Fruit fly (Drosophila melanogaster) Kc167 (cell line): ENCODE data around the gene Lgr1.

Source experiments
- Myc ChIP-seq: fragments of >200 bp; optimal IDR thresholded peaks from 2 replicates; lab custom pipeline; 2017; ENCODE audit warnings: missing external identifiers
- Sin3A ChIP-seq: fragments of >200 bp; optimal IDR thresholded peaks from 2 replicates; lab custom pipeline; 2018; ENCODE audit warnings: missing external identifiers
- h ChIP-seq: fragments of >200 bp; optimal IDR thresholded peaks from 3 replicates; lab custom pipeline; 2018; ENCODE audit warnings: missing external identifiers
- insv ChIP-seq: fragments of >200 bp; optimal IDR thresholded peaks from 3 replicates; lab custom pipeline; 2018; ENCODE audit warnings: missing external identifiers
- psq ChIP-seq: fragments of >200 bp; optimal IDR thresholded peaks from 2 replicates; lab custom pipeline; 2017; ENCODE audit warnings: missing external identifiers
- ttk ChIP-seq: sonication (Bioruptor generic); optimal IDR thresholded peaks from 2 replicates; lab custom pipeline; 2017; ENCODE audit warnings: missing external identifiers

Gene Lgr1

dm6 chr3R:17709623-17710145, 15.9 kb upstream of the Lgr1 start:
- TF ChIP-seq ttk (lab: Kevin White, UChicago), result no peak
- no peak for TF ChIP-seq psq (lab: Kevin White, UChicago)
- no peak for TF ChIP-seq Sin3A (lab: Kevin White, UChicago)
- no peak for TF ChIP-seq Myc (lab: Kevin White, UChicago)
- TF ChIP-seq h (lab: Kevin White, UChicago), result no peak
- no peak for TF ChIP-seq insv

DNA sequence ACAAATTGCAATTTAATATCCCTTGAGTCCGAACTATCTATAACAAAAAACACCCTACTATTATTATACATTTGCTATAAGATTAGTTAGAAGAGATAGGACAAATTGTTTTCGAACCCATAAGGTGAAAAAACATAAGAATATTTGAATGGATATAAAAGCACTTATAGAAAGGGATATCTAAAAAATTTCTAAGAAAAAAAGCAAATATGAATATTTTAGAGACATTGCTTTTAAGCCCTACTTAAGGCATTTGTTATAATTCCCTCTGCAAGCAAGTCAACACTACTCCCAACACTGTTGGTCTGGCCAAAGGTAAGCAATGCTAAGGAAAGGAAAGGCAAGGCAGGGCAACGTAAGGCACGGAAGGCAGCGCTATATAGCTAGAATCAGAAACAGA, 15.2 kb upstream of the Lgr1 start:
- no peak for TF ChIP-seq Sin3A (lab: Kevin White, UChicago)
- TF ChIP-seq Myc (lab: Kevin White, UChicago), result no peak
- no peak for TF ChIP-seq h (lab: Kevin White, UChicago)
- TF ChIP-seq ttk (lab: Kevin White, UChicago), result no peak
- TF ChIP-seq insv, result no peak
- no peak for TF ChIP-seq psq (lab: Kevin White, UChicago)

dm6 chr3R:17710900-17711645, 14.5 kb upstream of the Lgr1 start:
- no peak for TF ChIP-seq Myc (lab: Kevin White, UChicago)
- no peak for TF ChIP-seq h (lab: Kevin White, UChicago)
- TF ChIP-seq Sin3A (lab: Kevin White, UChicago), result no peak
- TF ChIP-seq ttk (lab: Kevin White, UChicago), result no peak
- no peak for TF ChIP-seq insv
- TF ChIP-seq psq (lab: Kevin White, UChicago), result no peak

DNA sequence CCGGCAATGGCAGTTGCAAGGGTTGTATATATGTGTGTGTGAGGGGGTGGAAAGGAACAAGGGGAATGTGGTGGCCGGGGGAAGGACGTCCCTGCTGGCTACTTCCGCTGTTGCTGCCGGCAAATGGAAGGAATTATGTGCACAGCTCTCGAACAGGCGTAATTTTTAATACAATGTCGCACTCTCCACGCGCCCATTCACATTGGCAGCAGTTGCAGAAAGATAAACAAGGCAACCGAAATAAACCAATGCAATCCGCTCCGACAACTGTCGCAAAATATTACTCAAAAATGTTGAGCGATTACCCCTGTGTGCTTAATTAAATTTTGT, 14.0 kb upstream of the Lgr1 start:
- TF ChIP-seq Myc (lab: Kevin White, UChicago), result no peak
- no peak for TF ChIP-seq Sin3A (lab: Kevin White, UChicago)
- TF ChIP-seq ttk (lab: Kevin White, UChicago), result no peak
- TF ChIP-seq insv, result no peak
- no peak for TF ChIP-seq h (lab: Kevin White, UChicago)
- TF ChIP-seq psq (lab: Kevin White, UChicago), result no peak

dm6 chr3R:17712623-17713521, 12.7 kb upstream of the Lgr1 start:
- TF ChIP-seq Sin3A (lab: Kevin White, UChicago) (no peak), ttk (lab: Kevin White, UChicago) (no peak), Myc (lab: Kevin White, UChicago) (no peak), psq (lab: Kevin White, UChicago) (no peak)

dm6 chr3R:17714370-17714769, 11.2 kb upstream of the Lgr1 start:
- no peak for TF ChIP-seq insv
- no peak for TF ChIP-seq Sin3A (lab: Kevin White, UChicago)
- no peak for TF ChIP-seq h (lab: Kevin White, UChicago)
- no peak for TF ChIP-seq psq (lab: Kevin White, UChicago)
- TF ChIP-seq Myc (lab: Kevin White, UChicago), result no peak
- TF ChIP-seq ttk (lab: Kevin White, UChicago), result no peak

DNA sequence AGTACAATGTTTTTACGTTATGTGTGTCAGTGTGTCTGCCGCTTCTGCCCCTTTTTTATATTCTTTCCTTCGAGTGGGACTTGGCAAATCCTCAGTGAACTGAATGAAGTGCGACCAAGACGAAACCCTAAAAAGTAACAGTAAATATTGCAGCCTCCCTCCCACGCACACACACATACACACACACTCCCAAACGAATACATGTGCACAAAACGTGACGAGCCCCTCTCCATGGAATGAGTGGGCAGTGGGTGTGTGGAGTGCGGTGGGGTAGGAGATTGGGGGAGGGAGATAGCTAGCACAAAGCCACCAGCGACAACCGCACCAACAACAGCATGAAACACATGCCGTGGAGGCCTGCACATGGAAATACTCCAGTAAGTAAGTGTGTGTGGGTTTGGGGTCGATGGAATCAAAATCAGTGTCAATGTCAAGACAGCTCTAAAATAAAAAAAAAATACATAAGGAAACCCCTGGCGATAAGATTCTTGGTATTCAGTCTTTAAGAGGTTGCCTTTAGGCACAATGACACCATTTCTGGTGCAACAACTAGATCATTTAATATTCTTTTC, 10.7 kb upstream of the Lgr1 start:
- TF ChIP-seq Myc (lab: Kevin White, UChicago), result no peak

DNA sequence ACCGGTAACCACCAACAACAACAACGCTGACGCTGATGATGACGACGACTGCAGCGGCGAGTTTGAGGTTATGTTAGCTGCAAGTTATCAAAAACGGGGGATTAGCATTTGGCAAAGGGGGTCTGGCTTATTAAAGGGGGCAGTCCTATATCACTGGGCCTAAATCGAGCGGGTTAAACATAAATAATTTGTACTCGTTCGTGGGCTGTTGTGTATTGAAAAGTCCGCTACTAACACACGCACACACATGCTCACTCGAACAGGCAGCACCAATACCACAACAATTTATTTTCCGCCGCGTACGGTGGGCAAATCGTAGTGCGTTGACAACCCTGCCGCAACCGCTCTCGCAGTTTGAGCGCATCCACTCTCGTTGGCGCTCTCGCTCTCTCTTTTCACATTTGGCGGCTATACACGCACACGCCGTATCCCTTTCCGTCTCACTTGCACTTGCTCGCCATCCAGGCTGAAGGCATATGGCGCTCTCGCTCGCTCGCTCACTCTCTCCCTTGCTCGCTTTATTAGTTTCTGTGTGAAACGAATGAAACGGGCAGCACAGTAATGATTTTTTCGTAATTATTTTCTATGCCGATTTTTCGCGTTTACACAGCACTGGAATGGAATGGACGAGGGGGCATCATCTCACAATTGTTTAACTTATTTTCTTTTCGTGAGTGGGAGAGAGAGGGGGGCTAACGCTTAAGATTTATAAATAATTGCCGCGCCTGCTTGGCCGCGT, 8.6 kb upstream of the Lgr1 start:
- TF ChIP-seq ttk (lab: Kevin White, UChicago), result no peak
- TF ChIP-seq h (lab: Kevin White, UChicago), result no peak
- TF ChIP-seq Sin3A (lab: Kevin White, UChicago), result no peak
- TF ChIP-seq psq (lab: Kevin White, UChicago), result no peak
- TF ChIP-seq insv, result no peak
- TF ChIP-seq Myc (lab: Kevin White, UChicago), result no peak

DNA sequence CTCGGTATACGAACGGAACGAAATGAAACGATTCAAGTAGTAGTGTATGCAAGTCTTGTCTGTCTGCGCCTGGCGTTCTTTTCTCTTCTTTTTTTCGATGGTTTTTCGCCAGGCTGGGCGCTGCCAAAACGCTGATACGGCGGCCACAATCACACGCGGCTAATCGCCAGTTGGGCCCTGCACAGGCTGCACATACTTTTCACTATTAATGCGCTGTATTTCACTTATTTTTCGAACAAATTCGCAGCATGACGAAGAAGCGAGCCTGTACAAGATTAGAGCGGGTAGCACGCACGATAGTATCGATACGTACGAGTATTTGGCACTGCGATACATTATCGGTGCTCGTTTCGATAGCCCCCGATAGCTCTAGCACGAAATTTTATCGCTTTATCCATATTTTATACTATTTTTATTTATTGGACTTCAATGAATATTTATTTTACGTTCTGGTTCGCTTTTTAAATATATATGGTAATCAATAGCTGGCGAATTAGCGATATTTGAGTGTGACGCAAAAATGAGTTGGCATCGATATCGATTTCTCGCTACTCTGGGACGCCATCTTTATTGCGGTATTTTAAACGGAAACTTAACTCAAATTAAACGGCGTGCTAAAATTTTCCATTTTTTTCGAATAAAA, 7.4 kb upstream of the Lgr1 start, which contains the start of gene osa:
Gene osa, minus strand, starts transcription at position 300 of the 643 bp plus-strand sequence.
- TF ChIP-seq psq (lab: Kevin White, UChicago) (no peak), ttk (lab: Kevin White, UChicago) (no peak), Sin3A (lab: Kevin White, UChicago) (no peak), Myc (lab: Kevin White, UChicago) (no peak), insv (no peak), h (lab: Kevin White, UChicago) (no peak)

- TF ChIP-seq Sin3A (lab: Kevin White, UChicago) (no peak), h (lab: Kevin White, UChicago) (no peak), insv (no peak), Myc (lab: Kevin White, UChicago) (no peak), psq (lab: Kevin White, UChicago) (no peak), ttk (lab: Kevin White, UChicago) (no peak)
Measured at dm6 chr3R:17718760-17719625, 6.6 kb upstream of the Lgr1 start, which contains the start of gene Pxt. Gene Pxt, plus strand, starts transcription at chr3R:17719454.
